Worm (Caenorhabditis elegans) whole organism, L3 larva: Measurements from ENCODE around the gene hot-3.

Experiments used
- R02D3.7 ChIP-seq: fragments of 150-350 bp; optimal IDR thresholded peaks from 2 replicates; lab custom pipeline; 2014; ENCODE audit warnings: missing biosample characterization, missing genetic modification characterization
- ZK546.5 ChIP-seq: sonication (generic microtip); optimal IDR thresholded peaks from 2 replicates; lab custom pipeline; 2017; ENCODE audit warnings: missing biosample characterization, missing genetic modification characterization
- aly-2 ChIP-seq: fragments of 150-350 bp; optimal IDR thresholded peaks from 2 replicates; lab custom pipeline; 2014; ENCODE audit warnings: missing biosample characterization, missing genetic modification characterization
- ama-1 ChIP-seq: fragments of 150-350 bp; optimal IDR thresholded peaks from 2 replicates; lab custom pipeline; 2018
- ceh-16 ChIP-seq: sonication (generic microtip); optimal IDR thresholded peaks from 2 replicates; lab custom pipeline; 2017; ENCODE audit warnings: missing biosample characterization, missing genetic modification characterization
- ceh-28 ChIP-seq: fragments of 150-350 bp; optimal IDR thresholded peaks from 2 replicates; lab custom pipeline; 2014; ENCODE audit warnings: missing biosample characterization, missing genetic modification reagents, missing genetic modification characterization
- ceh-82 ChIP-seq: fragments of 150-350 bp; optimal IDR thresholded peaks from 2 replicates; lab custom pipeline; 2014; ENCODE audit warnings: missing biosample characterization, missing genetic modification characterization
- ceh-9 ChIP-seq: sonication (generic microtip); optimal IDR thresholded peaks from 2 replicates; lab custom pipeline; 2018; ENCODE audit warnings: missing biosample characterization, missing genetic modification characterization
- daf-12 ChIP-seq: fragments of 150-350 bp; optimal IDR thresholded peaks from 2 replicates; lab custom pipeline; 2014; ENCODE audit warnings: missing biosample characterization, missing genetic modification reagents, missing genetic modification characterization
- egl-27 ChIP-seq: sonication (generic microtip); optimal IDR thresholded peaks from 4 replicates; lab custom pipeline; 2017; ENCODE audit warnings: missing biosample characterization, missing genetic modification reagents, missing genetic modification characterization
- egl-5 ChIP-seq: fragments of 150-350 bp; optimal IDR thresholded peaks from 2 replicates; lab custom pipeline; 2017; ENCODE audit warnings: missing biosample characterization, missing genetic modification reagents, missing genetic modification characterization, inconsistent platforms
- elt-2 ChIP-seq: sonication (generic microtip); optimal IDR thresholded peaks from 2 replicates; lab custom pipeline; 2016; ENCODE audit warnings: missing genetic modification reagents, mild to moderate bottlenecking, missing genetic modification characterization, missing compliant biosample characterization
- elt-3 ChIP-seq, 3 experiments: fragments of 150-350 bp in 1 of 3; sonication (generic microtip) in 2 of 3; optimal IDR thresholded peaks; 2 replicates in 2 of 3; 4 replicates in 1 of 3; lab custom pipeline; 2014 to 2017; ENCODE audit warnings: missing biosample characterization in 3 of 3, missing genetic modification characterization in 3 of 3
- fkh-10 ChIP-seq: sonication (generic microtip); optimal IDR thresholded peaks from 2 replicates; lab custom pipeline; 2017; ENCODE audit warnings: missing biosample characterization, missing genetic modification reagents, missing genetic modification characterization
- fkh-2 ChIP-seq: fragments of 150-350 bp; optimal IDR thresholded peaks from 2 replicates; lab custom pipeline; 2014; ENCODE audit warnings: missing biosample characterization, missing genetic modification reagents, missing genetic modification characterization
- fos-1 ChIP-seq: fragments of 150-350 bp; optimal IDR thresholded peaks from 2 replicates; lab custom pipeline; 2014; ENCODE audit warnings: missing biosample characterization, missing genetic modification characterization
- hmg-11 ChIP-seq: sonication (generic microtip); optimal IDR thresholded peaks from 2 replicates; lab custom pipeline; 2016; ENCODE audit warnings: missing genetic modification characterization, missing compliant biosample characterization
- jun-1 ChIP-seq: fragments of 150-350 bp; optimal IDR thresholded peaks from 2 replicates; lab custom pipeline; 2014; ENCODE audit warnings: missing biosample characterization, missing genetic modification reagents, missing genetic modification characterization
- lin-15B ChIP-seq: fragments of 150-350 bp; optimal IDR thresholded peaks from 2 replicates; lab custom pipeline; 2014; ENCODE audit warnings: missing biosample characterization, missing genetic modification characterization
- lin-39 ChIP-seq: fragments of 150-350 bp; optimal IDR thresholded peaks from 2 replicates; lab custom pipeline; 2018; ENCODE audit warnings: missing biosample characterization, missing genetic modification reagents, missing genetic modification characterization
- lsy-12 ChIP-seq: sonication (generic microtip); optimal IDR thresholded peaks from 2 replicates; lab custom pipeline; 2016; ENCODE audit warnings: mild to moderate bottlenecking, missing genetic modification characterization, missing compliant biosample characterization
- mdl-1 ChIP-seq: fragments of 150-350 bp; optimal IDR thresholded peaks from 2 replicates; lab custom pipeline; 2014; ENCODE audit warnings: missing biosample characterization, missing genetic modification characterization
- mml-1 ChIP-seq: fragments of 150-350 bp; sonication (generic microtip); optimal IDR thresholded peaks from 3 replicates; lab custom pipeline; 2014; ENCODE audit warnings: missing biosample characterization, missing genetic modification characterization
- nfya-1 ChIP-seq: sonication (generic microtip); optimal IDR thresholded peaks from 2 replicates; lab custom pipeline; 2017; ENCODE audit warnings: missing genetic modification characterization, mild to moderate bottlenecking, missing compliant biosample characterization, antibody characterized with exemption, moderate library complexity; ENCODE audit not compliant: insufficient read depth
- nhr-11 ChIP-seq: fragments of 150-350 bp; optimal IDR thresholded peaks from 2 replicates; lab custom pipeline; 2014; ENCODE audit warnings: missing biosample characterization, missing genetic modification characterization
- nhr-12 ChIP-seq: fragments of 150-350 bp; optimal IDR thresholded peaks from 2 replicates; lab custom pipeline; 2014; ENCODE audit warnings: missing biosample characterization, missing genetic modification characterization
- nhr-23 ChIP-seq: fragments of 150-350 bp; optimal IDR thresholded peaks from 2 replicates; lab custom pipeline; 2014; ENCODE audit warnings: missing biosample characterization, missing genetic modification reagents, missing genetic modification characterization
- nhr-237 ChIP-seq: fragments of 150-350 bp; optimal IDR thresholded peaks from 2 replicates; lab custom pipeline; 2014; ENCODE audit warnings: missing biosample characterization, missing genetic modification characterization
- nhr-25 ChIP-seq: sonication (generic microtip); optimal IDR thresholded peaks from 2 replicates; lab custom pipeline; 2017; ENCODE audit warnings: missing biosample characterization, missing genetic modification characterization
- nhr-43 ChIP-seq: sonication (generic microtip); optimal IDR thresholded peaks from 2 replicates; lab custom pipeline; 2016; ENCODE audit warnings: mild to moderate bottlenecking, missing genetic modification characterization, missing compliant biosample characterization; ENCODE audit not compliant: poor library complexity, severe bottlenecking
- nhr-67 ChIP-seq: fragments of 150-350 bp; optimal IDR thresholded peaks from 2 replicates; lab custom pipeline; 2014; ENCODE audit warnings: missing biosample characterization, missing genetic modification characterization
- nhr-76 ChIP-seq: fragments of 150-350 bp; sonication (generic microtip); optimal IDR thresholded peaks from 5 replicates; lab custom pipeline; 2014; ENCODE audit warnings: missing biosample characterization, missing genetic modification characterization
- nhr-77 ChIP-seq: fragments of 150-350 bp; optimal IDR thresholded peaks from 2 replicates; lab custom pipeline; 2014; ENCODE audit warnings: missing biosample characterization, missing genetic modification characterization
- pha-4 ChIP-seq: fragments of 150-350 bp; optimal IDR thresholded peaks from 2 replicates; lab custom pipeline; 2014; ENCODE audit warnings: missing biosample characterization, missing genetic modification reagents, missing genetic modification characterization
- pqm-1 ChIP-seq: fragments of 150-350 bp; optimal IDR thresholded peaks from 2 replicates; lab custom pipeline; 2017; ENCODE audit warnings: missing biosample characterization, missing genetic modification characterization, inconsistent platforms
- sea-2 ChIP-seq: fragments of 150-350 bp; sonication (generic microtip); optimal IDR thresholded peaks from 4 replicates; lab custom pipeline; 2014; ENCODE audit warnings: missing biosample characterization, missing genetic modification reagents, missing genetic modification characterization
- skn-1 ChIP-seq: fragments of 150-350 bp; optimal IDR thresholded peaks from 2 replicates; lab custom pipeline; 2014; ENCODE audit warnings: missing biosample characterization, missing genetic modification characterization
- snpc-4 ChIP-seq: fragments of 150-350 bp; optimal IDR thresholded peaks from 2 replicates; lab custom pipeline; 2014; ENCODE audit warnings: missing biosample characterization, missing genetic modification characterization
- tbx-2 ChIP-seq: sonication (generic microtip); optimal IDR thresholded peaks from 2 replicates; lab custom pipeline; 2016; ENCODE audit warnings: mild to moderate bottlenecking, missing genetic modification characterization, missing compliant biosample characterization
- unc-39 ChIP-seq: sonication (generic microtip); optimal IDR thresholded peaks from 4 replicates; lab custom pipeline; 2017; ENCODE audit warnings: missing biosample characterization, missing genetic modification characterization
- unc-62 ChIP-seq: fragments of 150-350 bp; sonication (generic microtip); optimal IDR thresholded peaks from 4 replicates; lab custom pipeline; 2014; ENCODE audit warnings: missing biosample characterization, missing genetic modification reagents, missing genetic modification characterization
- ztf-11 ChIP-seq: fragments of 150-350 bp; optimal IDR thresholded peaks from 2 replicates; lab custom pipeline; 2014; ENCODE audit warnings: missing biosample characterization, missing genetic modification characterization

Gene hot-3

DNA sequence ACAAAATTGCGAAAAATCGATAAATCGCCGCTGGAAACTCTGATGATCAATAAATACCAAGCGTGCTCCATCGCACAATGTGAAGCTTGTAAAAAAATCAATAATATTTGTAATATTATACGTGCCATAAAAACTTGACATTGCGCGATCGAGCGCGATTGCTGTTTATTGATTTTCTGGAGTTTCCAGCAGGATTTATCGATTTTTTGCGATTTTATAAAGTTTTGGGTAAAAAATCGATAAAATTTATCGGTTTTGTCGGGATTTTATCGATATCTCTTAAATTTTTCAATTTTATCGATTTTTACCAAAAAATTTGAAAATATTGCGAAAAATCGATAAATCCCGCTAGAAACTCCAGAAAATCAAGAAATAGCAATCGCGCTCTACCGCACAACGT, 32.1 kb downstream of the hot-3 start:
- TF ChIP-seq daf-12 (tag; lab: Kevin White, UChicago) = no peak
- TF ChIP-seq lsy-12 (tag; lab: Kevin White, UChicago) = no peak
- TF ChIP-seq skn-1 (tag; lab: Kevin White, UChicago) = no peak
- no peak for TF ChIP-seq ceh-82
- peak; percentile 88 for TF ChIP-seq ceh-28 (tag; lab: Kevin White, UChicago)

DNA sequence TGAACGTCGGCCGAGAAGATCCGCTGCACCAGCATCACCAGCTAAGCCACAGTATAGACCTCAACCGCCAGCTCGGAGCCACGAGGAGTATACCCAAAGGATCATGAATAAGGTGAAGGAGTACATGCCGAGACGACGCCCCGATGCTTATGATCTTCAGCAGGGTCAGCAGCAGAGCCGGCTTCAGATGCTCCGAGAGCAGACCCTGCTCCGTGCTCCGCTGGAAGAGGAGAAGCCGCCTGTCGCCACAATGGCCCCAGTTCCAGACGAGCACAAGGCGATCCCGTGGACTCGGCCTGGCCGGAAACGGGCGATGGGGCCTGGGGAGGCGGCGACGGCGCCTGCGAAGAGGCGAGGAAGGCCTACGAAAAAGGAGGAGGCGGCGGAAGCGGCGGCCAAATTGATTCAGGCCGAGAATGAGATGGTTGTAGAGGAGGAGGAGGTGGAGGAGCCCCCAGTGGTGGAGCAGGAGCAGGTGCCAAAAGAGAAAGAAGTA, 35.5 kb downstream of the hot-3 start:
- TF ChIP-seq nhr-237 = no peak
- no peak for TF ChIP-seq nhr-23 (tag; lab: Kevin White, UChicago)
- TF ChIP-seq egl-27 (tag; lab: Kevin White, UChicago) = no peak
- TF ChIP-seq nhr-76 (tag; lab: Kevin White, UChicago) = no peak
- TF ChIP-seq R02D3.7 (tag; lab: Kevin White, UChicago) = no peak
- TF ChIP-seq nhr-12 (tag; lab: Kevin White, UChicago) = no peak
- TF ChIP-seq fkh-10 = no peak
- no peak for TF ChIP-seq ceh-9 (tag; lab: Kevin White, UChicago)
- TF ChIP-seq nhr-77 (tag; lab: Kevin White, UChicago) = no peak
- no peak for TF ChIP-seq pqm-1 (tag; lab: Kevin White, UChicago)
- TF ChIP-seq ZK546.5 (tag; lab: Kevin White, UChicago) = no peak
- no peak for TF ChIP-seq daf-12 (tag; lab: Kevin White, UChicago)
- TF ChIP-seq elt-2 (tag; lab: Kevin White, UChicago) = no peak
- no peak for TF ChIP-seq egl-5
- no peak for TF ChIP-seq mdl-1 (tag; lab: Kevin White, UChicago)
- TF ChIP-seq sea-2 (GFP tag; lab: Kevin White, UChicago) = no peak
- no peak for TF ChIP-seq fos-1 (tag; lab: Kevin White, UChicago)

DNA sequence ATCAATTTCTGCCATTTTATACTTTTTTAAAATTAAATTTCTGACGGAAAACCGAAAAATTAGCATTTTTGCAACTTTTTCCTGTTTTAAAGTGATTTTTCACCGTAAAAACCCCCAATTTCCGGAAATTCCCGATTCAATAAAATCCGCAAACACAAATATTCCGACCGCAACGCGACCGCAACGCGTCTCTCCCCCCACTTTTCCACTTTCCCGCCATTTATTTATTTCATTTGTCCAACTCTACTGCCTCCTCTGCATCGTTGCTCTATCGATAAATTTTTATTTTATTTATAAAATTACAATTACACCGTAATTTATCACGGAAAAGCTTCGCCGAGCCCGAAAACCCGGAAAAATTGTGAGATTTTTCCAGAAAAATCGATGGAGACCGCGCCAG, 43.6 kb downstream of the hot-3 start, which contains the start of gene mcd-1:
TSS of gene mcd-1 (plus strand) at position 267 of the 400 bp plus-strand sequence.
- no peak for TF ChIP-seq tbx-2 (tag; lab: Kevin White, UChicago)
- no peak for TF ChIP-seq nhr-25 (tag; lab: Kevin White, UChicago)
- TF ChIP-seq egl-27 (tag; lab: Kevin White, UChicago) = no peak
- peak; percentile 80 for TF ChIP-seq nfya-1
- no peak for TF ChIP-seq nhr-11 (tag; lab: Kevin White, UChicago)
- no peak for TF ChIP-seq ztf-11 (tag; lab: Kevin White, UChicago)
- no peak for TF ChIP-seq egl-5
- peak; percentile 89 for TF ChIP-seq pha-4 (tag; lab: Kevin White, UChicago)
- TF ChIP-seq daf-12 (tag; lab: Kevin White, UChicago) = no peak
- TF ChIP-seq fkh-2 (tag; lab: Kevin White, UChicago) = no peak
- TF ChIP-seq nhr-43 (tag; lab: Kevin White, UChicago) = no peak
- TF ChIP-seq sea-2 (GFP tag; lab: Kevin White, UChicago) = no peak
- TF ChIP-seq hmg-11 = peak; percentile 28
- peak; percentile 32 for TF ChIP-seq nhr-23 (tag; lab: Kevin White, UChicago)
- no peak for TF ChIP-seq nhr-67
- no peak for TF ChIP-seq unc-39 (tag; lab: Kevin White, UChicago)
- no peak for TF ChIP-seq mml-1 (tag; lab: Kevin White, UChicago)
- TF ChIP-seq ama-1 (lab: Kevin White, UChicago) = no peak
- no peak for TF ChIP-seq elt-3 (tag; optimal IDR thresholded peaks at IDR 0.05; lab: Kevin White, UChicago)
- no peak for TF ChIP-seq nhr-237
- TF ChIP-seq elt-2 (tag; lab: Kevin White, UChicago) = peak; percentile 17
- no peak for TF ChIP-seq jun-1
- TF ChIP-seq snpc-4 = peak; percentile 25
- TF ChIP-seq skn-1 (tag; lab: Kevin White, UChicago) = no peak
- TF ChIP-seq mdl-1 (tag; lab: Kevin White, UChicago) = no peak
- TF ChIP-seq nhr-77 (tag; lab: Kevin White, UChicago) = peak; percentile 28
- TF ChIP-seq ceh-9 (tag; lab: Kevin White, UChicago) = no peak
- no peak for TF ChIP-seq pqm-1 (tag; lab: Kevin White, UChicago)
- TF ChIP-seq aly-2 (tag; lab: Kevin White, UChicago) = no peak
- TF ChIP-seq ceh-28 (tag; lab: Kevin White, UChicago) = peak; percentile 27
- no peak for TF ChIP-seq unc-62 (GFP tag; lab: Kevin White, UChicago)
- TF ChIP-seq ceh-16 (tag; lab: Kevin White, UChicago) = no peak
- TF ChIP-seq lin-15B (tag; lab: Kevin White, UChicago) = peak; percentile 89
- TF ChIP-seq fos-1 (tag; lab: Kevin White, UChicago) = no peak
- TF ChIP-seq R02D3.7 (tag; lab: Kevin White, UChicago) = no peak
- peak; percentile 68 for TF ChIP-seq lin-39 (tag; lab: Kevin White, UChicago)
- TF ChIP-seq, all 47 proteins: peak for 10
